Worm (Caenorhabditis elegans): ENCODE measurements around the gene copz-1.
"Not testable (repeated sequence)": the region's sequence is repeated elsewhere in the genome, so short reads cannot be mapped to it uniquely, and the experiment has no call there.

Gene copz-1

DNA sequence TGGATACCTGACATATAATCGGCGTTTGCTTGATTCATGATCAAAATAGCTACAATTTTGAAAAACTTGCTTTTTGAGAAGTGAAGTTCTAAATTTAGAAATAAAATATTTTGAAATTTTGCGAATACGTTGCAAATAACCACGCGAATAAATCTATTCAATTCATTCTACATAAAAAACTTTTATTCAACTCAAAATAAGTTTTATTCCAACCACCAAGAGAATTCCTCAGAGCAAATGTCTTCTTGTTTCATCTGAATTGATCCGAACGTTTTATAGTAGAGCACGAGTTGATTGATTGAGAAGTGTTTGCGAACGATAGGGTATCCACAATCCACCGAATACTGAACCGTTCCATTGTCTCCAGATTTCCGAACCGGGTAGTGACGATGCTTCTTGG is 43.1 kb downstream of the copz-1 start, which contains the start of gene F44F4.9:
Gene F44F4.9 (minus strand): TSS at position 101 of the 400 bp plus-strand sequence.
- no peak for TF ChIP-seq dox-1 (GFP tag; IDR thresholded peaks at IDR 0.05)
- no peak for TF ChIP-seq lin-40 (tag; optimal IDR thresholded peaks at IDR 0.05)
- no peak for TF ChIP-seq F22D6.2 (tag; optimal IDR thresholded peaks at IDR 0.05)
- TF ChIP-seq unc-130 (GFP tag; optimal IDR thresholded peaks at IDR 0.05) = no peak
- no peak for TF ChIP-seq attf-3 (GFP tag; conservative IDR thresholded peaks at IDR 0.05)
- TF ChIP-seq hlh-12 (tag; optimal IDR thresholded peaks at IDR 0.05) = no peak
- TF ChIP-seq nhr-90 (tag; optimal IDR thresholded peaks at IDR 0.05) = no peak
- no peak for TF ChIP-seq repo-1 (tag; optimal IDR thresholded peaks at IDR 0.05)
- no peak for TF ChIP-seq hlh-26 (GFP tag; conservative IDR thresholded peaks at IDR 0.05)
- TF ChIP-seq snpc-1.1 (tag; optimal IDR thresholded peaks at IDR 0.05; ENCODE audit: insufficient read depth) = no peak
- no peak for TF ChIP-seq mes-4 (tag; optimal IDR thresholded peaks at IDR 0.05)
- TF ChIP-seq egl-44 (GFP tag; IDR thresholded peaks at IDR 0.05) = no peak
- TF ChIP-seq hmg-1.2 (GFP tag; IDR thresholded peaks at IDR 0.05) = no peak
- no peak for TF ChIP-seq let-526 (GFP tag; IDR thresholded peaks at IDR 0.05)
- no peak for TF ChIP-seq snpc-1.3 (tag; optimal IDR thresholded peaks at IDR 0.05; ENCODE audit: insufficient read depth)
- TF ChIP-seq lsl-1 (GFP tag; optimal IDR thresholded peaks at IDR 0.05) = no peak
- TF ChIP-seq nhr-80 (tag; optimal IDR thresholded peaks at IDR 0.05) = no peak
- no peak for TF ChIP-seq F33H1.4 (GFP tag; IDR thresholded peaks at IDR 0.05)

DNA sequence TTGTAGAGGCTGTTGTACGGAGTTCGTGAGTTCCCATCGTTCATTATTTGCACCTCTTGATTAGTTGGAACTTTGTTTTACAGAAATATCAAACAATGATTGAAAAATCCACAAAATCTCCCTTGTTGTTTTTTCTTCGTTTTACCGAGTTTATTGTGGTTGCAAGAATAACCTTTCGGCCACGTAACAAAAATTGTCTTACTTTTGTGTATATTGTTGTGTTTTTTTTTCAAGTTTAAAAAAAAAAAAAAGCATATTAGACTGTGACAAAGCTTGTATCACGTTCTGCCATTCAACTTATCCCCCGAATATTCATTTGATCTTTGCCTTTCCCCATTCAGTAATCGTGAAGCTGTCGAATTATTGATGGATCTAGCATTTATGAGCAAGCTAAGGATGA is 44.5 kb downstream of the copz-1 start, which contains the start of gene F44F4.10:
Gene F44F4.10 (minus strand): TSS at position 101 of the 400 bp plus-strand sequence.
- TF ChIP-seq hrde-1 (tag; optimal IDR thresholded peaks at IDR 0.05; ENCODE audit: borderline replicate concordance) (no peak), lag-1 (GFP tag; IDR thresholded peaks at IDR 0.05) (no peak), somi-1 (GFP tag; optimal IDR thresholded peaks at IDR 0.05) (no peak)

DNA sequence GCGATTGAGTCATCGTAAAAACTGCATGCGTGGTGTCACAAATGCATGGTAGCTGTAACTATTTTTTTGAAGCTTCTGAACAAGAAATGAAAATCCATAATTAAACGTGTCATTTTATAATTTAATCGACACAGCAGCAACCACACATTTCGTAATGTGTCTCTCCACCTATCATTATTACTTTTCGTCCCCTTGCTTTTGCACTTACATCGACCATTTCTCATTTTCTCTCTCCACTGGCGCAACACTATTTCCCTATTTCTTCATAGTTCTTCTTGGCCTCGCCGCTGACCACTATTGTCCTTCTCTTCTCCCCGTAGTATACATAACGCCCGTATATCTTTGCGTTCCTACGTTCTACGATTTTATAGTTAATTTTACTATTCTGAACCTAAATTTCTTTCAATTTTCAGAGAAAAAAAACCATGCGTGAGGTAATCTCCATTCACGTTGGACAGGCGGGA is 45.6 kb downstream of the copz-1 start, which contains the start of gene tba-4:
Gene tba-4 (plus strand): TSS at position 414 of the 464 bp plus-strand sequence.
- TF ChIP-seq chd-7 (tag; optimal IDR thresholded peaks at IDR 0.05) (no peak), lin-54 (GFP tag; optimal IDR thresholded peaks at IDR 0.05) (no peak), F33H1.4 (GFP tag; IDR thresholded peaks at IDR 0.05) (no peak), tbp1 (GFP tag; optimal IDR thresholded peaks at IDR 0.05) (no peak), zim-3 (tag; optimal IDR thresholded peaks at IDR 0.05) (no peak), cebp-1 (GFP tag; IDR thresholded peaks at IDR 0.05) (peak; percentile 50; the same call in 1 of the 2 replicates), cebp-1 (tag; optimal IDR thresholded peaks at IDR 0.05) (no peak), K11D2.4 (GFP tag; IDR thresholded peaks at IDR 0.05) (no peak), hsf-1 (GFP tag; IDR thresholded peaks at IDR 0.05) (no peak), let-607 (tag; optimal IDR thresholded peaks at IDR 0.05) (peak in 1 of 2 experiments; percentile 63), unc-130 (GFP tag; optimal IDR thresholded peaks at IDR 0.05) (no peak), T07F8.4 (tag; optimal IDR thresholded peaks at IDR 0.05) (no peak), Y95B8A.8 (GFP tag; IDR thresholded peaks at IDR 0.05) (no peak), mxl-1 (tag; optimal IDR thresholded peaks at IDR 0.05) (no peak), repo-1 (tag; optimal IDR thresholded peaks at IDR 0.05) (no peak), lin-40 (tag; optimal IDR thresholded peaks at IDR 0.05) (no peak), nhr-80 (tag; optimal IDR thresholded peaks at IDR 0.05) (peak; percentile 83)

ce11 chrII:10922874-10923273 is 50.2 kb downstream of the copz-1 start, which contains the start of gene Y19D2B.1:
Gene Y19D2B.1, minus strand, starts transcription at chrII:10922974.
- not testable (repeated sequence) for TF ChIP-seq madf-10 (tag; optimal IDR thresholded peaks at IDR 0.05); egrh-3 (GFP tag; IDR thresholded peaks at IDR 0.05); bed-1 (GFP tag; IDR thresholded peaks at IDR 0.05)
